Fruit fly (Drosophila melanogaster) whole organism, pupa: ENCODE results near the gene Lcp65Ac.
"Not testable (repeated sequence)": the region's sequence is repeated elsewhere in the genome, so short reads cannot be mapped to it uniquely, and the experiment has no call there.

Experiments used
- CG10348 ChIP-seq: fragments of 200-800 bp; sonication (Bioruptor generic); IDR thresholded peaks from 2 replicates; pipeline ENCODE4 v1.3.6; 2022; ENCODE audit warnings: missing biosample characterization, missing genetic modification characterization
- CG13204 ChIP-seq: fragments of 200-800 bp; sonication (Bioruptor generic); optimal IDR thresholded peaks from 2 replicates; lab custom pipeline; 2018; ENCODE audit warnings: missing biosample characterization, mild to moderate bottlenecking, missing genetic modification characterization, moderate library complexity
- CG8159 ChIP-seq: fragments of 200-800 bp; sonication (Bioruptor generic); optimal IDR thresholded peaks from 3 replicates; lab custom pipeline; 2018; ENCODE audit warnings: missing biosample characterization, mild to moderate bottlenecking, missing genetic modification characterization, moderate library complexity
- CG8301 ChIP-seq: fragments of 200-800 bp; sonication (Bioruptor generic); optimal IDR thresholded peaks from 2 replicates; lab custom pipeline; 2018; ENCODE audit warnings: missing biosample characterization, mild to moderate bottlenecking, missing genetic modification characterization
- EcR ChIP-seq: fragments of 200-800 bp; sonication (Bioruptor generic); optimal IDR thresholded peaks from 3 replicates; lab custom pipeline; 2019; ENCODE audit warnings: missing biosample characterization, missing genetic modification characterization, mild to moderate bottlenecking, moderate library complexity, missing genetic modification reagents

DNA sequence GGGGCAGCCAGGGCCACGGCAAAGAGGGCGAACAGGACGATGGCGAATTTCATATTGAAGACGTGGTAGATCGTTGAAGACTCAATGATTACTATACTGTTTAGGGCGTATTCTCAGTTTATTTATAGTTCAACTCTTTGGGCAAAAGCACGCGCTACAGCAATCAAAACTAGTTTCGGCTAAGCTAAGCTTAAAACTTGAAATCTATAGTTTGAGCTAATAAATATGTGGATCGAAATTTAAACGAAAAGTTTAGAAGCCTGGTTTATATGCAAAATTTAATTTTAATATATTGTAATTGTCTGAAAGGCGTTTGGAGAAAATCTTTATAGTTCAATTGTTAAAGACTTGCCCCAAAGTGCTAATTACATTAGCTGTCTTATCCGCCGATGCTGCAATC lies 3.3 kb downstream of the Lcp65Ac start, which contains the start of gene Cpr65Ax1:
- TF ChIP-seq CG13204 (GFP tag; lab: Kevin White, UChicago); CG8159 (tag; lab: Kevin White, UChicago); EcR (GFP tag; lab: Kevin White, UChicago); CG10348 (GFP tag; lab: Robert Waterston, UW); CG8301: not testable (repeated sequence)
